Worm (Caenorhabditis elegans) whole organism, young adult: ENCODE results near the gene C09B8.4.

Source experiments
- B0035.1 ChIP-seq: sonication (generic microtip); optimal IDR thresholded peaks from 2 replicates; lab custom pipeline; 2016; ENCODE audit warnings: missing genetic modification characterization, mild to moderate bottlenecking, missing compliant biosample characterization, missing genotype, missing genetic modification reagents
- C06A6.2 ChIP-seq: fragments of 200-800 bp; sonication (Bioruptor generic); conservative IDR thresholded peaks from 2 replicates; pipeline ENCODE4 v1.3.6; 2022; ENCODE audit warnings: missing genetic modification characterization, missing compliant biosample characterization
- C17E4.6 ChIP-seq: fragments of 200-800 bp; sonication (Bioruptor generic); IDR thresholded peaks from 2 replicates; pipeline ENCODE4 v1.3.6; 2022; ENCODE audit warnings: missing genetic modification reagents, missing genetic modification characterization, missing compliant biosample characterization
- F10E7.11 ChIP-seq: sonication (generic microtip); optimal IDR thresholded peaks from 2 replicates; lab custom pipeline; 2017; ENCODE audit warnings: mild to moderate bottlenecking, missing genetic modification characterization, moderate library complexity, missing compliant biosample characterization
- F22D6.2 ChIP-seq: sonication (generic microtip); optimal IDR thresholded peaks from 2 replicates; lab custom pipeline; 2016; ENCODE audit warnings: mild to moderate bottlenecking, missing genetic modification characterization, missing compliant biosample characterization
- F39B2.1 ChIP-seq: fragments of 200-800 bp; sonication (Bioruptor generic); IDR thresholded peaks from 2 replicates; pipeline ENCODE4 v1.3.6; 2022; ENCODE audit warnings: missing genetic modification reagents, missing genetic modification characterization, missing compliant biosample characterization
- K12H6.12 ChIP-seq: fragments of 200-800 bp; sonication (Bioruptor generic); optimal IDR thresholded peaks from 2 replicates; lab custom pipeline; 2018; ENCODE audit warnings: mild to moderate bottlenecking, missing genetic modification characterization, missing compliant biosample characterization
- Y53F4B.3 ChIP-seq: fragments of 200-800 bp; sonication (Bioruptor generic); IDR thresholded peaks from 2 replicates; pipeline ENCODE4 v1.3.6; 2022; ENCODE audit warnings: missing genetic modification reagents, missing genetic modification characterization, missing compliant biosample characterization
- akir-1 ChIP-seq: fragments of 200-800 bp; sonication (Bioruptor generic); optimal IDR thresholded peaks from 2 replicates; lab custom pipeline; 2018; ENCODE audit warnings: mild to moderate bottlenecking, missing genetic modification characterization, moderate library complexity, missing compliant biosample characterization
- ama-1 ChIP-seq, 3 experiments: fragments of 150-350 bp in 1 of 3; sonication (generic microtip) in 2 of 3; optimal IDR thresholded peaks; 2 replicates each; lab custom pipeline; 2014 to 2018; ENCODE audit warnings: missing biosample characterization in 2 of 3, missing genetic modification characterization in 2 of 3, missing genetic modification reagents in 2 of 3
- atf-7 ChIP-seq: sonication (generic microtip); optimal IDR thresholded peaks from 2 replicates; lab custom pipeline; 2017; ENCODE audit warnings: mild to moderate bottlenecking, missing genetic modification characterization, missing compliant biosample characterization
- attf-5 ChIP-seq: fragments of 200-800 bp; sonication (Bioruptor generic); optimal IDR thresholded peaks from 2 replicates; lab custom pipeline; 2018; ENCODE audit warnings: mild to moderate bottlenecking, missing genetic modification characterization, missing compliant biosample characterization
- cebp-1 ChIP-seq, 2 experiments: fragments of 200-800 bp in 1 of 2; sonication (Bioruptor generic) in 1 of 2; sonication (generic microtip) in 1 of 2; IDR thresholded peaks in 1 of 2; optimal IDR thresholded peaks in 1 of 2; 2 replicates each; pipeline versions ENCODE4 v1.3.6 to Lab custom; 2017 to 2022; ENCODE audit warnings: missing compliant biosample characterization in 2 of 2, missing genetic modification characterization in 2 of 2, mild to moderate bottlenecking in 1 of 2, missing genetic modification reagents in 1 of 2, moderate library complexity in 1 of 2
- cebp-2 ChIP-seq: fragments of 200-800 bp; sonication (Bioruptor generic); IDR thresholded peaks from 2 replicates; pipeline ENCODE4 v1.3.6; 2022; ENCODE audit warnings: missing genetic modification characterization, missing compliant biosample characterization
- ceh-100 ChIP-seq: fragments of 200-800 bp; sonication (Bioruptor generic); IDR thresholded peaks from 2 replicates; pipeline ENCODE4 v1.3.6; 2022; ENCODE audit warnings: missing genetic modification reagents, missing genetic modification characterization, missing compliant biosample characterization
- ceh-79 ChIP-seq: sonication (generic microtip); optimal IDR thresholded peaks from 2 replicates; lab custom pipeline; 2017; ENCODE audit warnings: mild to moderate bottlenecking, missing genetic modification characterization, missing compliant biosample characterization
- dpl-1 ChIP-seq: fragments of 150-350 bp; optimal IDR thresholded peaks from 2 replicates; lab custom pipeline; 2014; ENCODE audit warnings: missing biosample characterization, missing genetic modification reagents, missing genetic modification characterization
- ekl-4 ChIP-seq: fragments of 200-800 bp; sonication (Bioruptor generic); IDR thresholded peaks from 2 replicates; pipeline ENCODE4 v1.3.6; 2022; ENCODE audit warnings: missing genetic modification reagents, missing genetic modification characterization, missing compliant biosample characterization
- fkh-3 ChIP-seq: sonication (generic microtip); optimal IDR thresholded peaks from 2 replicates; lab custom pipeline; 2016; ENCODE audit warnings: mild to moderate bottlenecking, missing genetic modification characterization, missing compliant biosample characterization
- hmg-1.2 ChIP-seq: fragments of 200-800 bp; sonication (Bioruptor generic); IDR thresholded peaks from 2 replicates; pipeline ENCODE4 v1.3.6; 2022; ENCODE audit warnings: missing genetic modification reagents, missing genetic modification characterization, missing compliant biosample characterization
- lag-1 ChIP-seq: fragments of 200-800 bp; sonication (Bioruptor generic); IDR thresholded peaks from 2 replicates; pipeline ENCODE4 v1.3.6; 2022; ENCODE audit warnings: missing genetic modification reagents, missing genetic modification characterization, missing compliant biosample characterization
- lin-26 ChIP-seq: fragments of 200-800 bp; sonication (Bioruptor generic); IDR thresholded peaks from 2 replicates; pipeline ENCODE4 v1.3.6; 2022; ENCODE audit warnings: missing genetic modification reagents, missing genetic modification characterization, missing compliant biosample characterization
- lin-40 ChIP-seq: sonication (generic microtip); optimal IDR thresholded peaks from 2 replicates; lab custom pipeline; 2016; ENCODE audit warnings: missing genetic modification characterization, mild to moderate bottlenecking, missing compliant biosample characterization, missing genotype, missing genetic modification reagents
- lir-1 ChIP-seq: fragments of 200-800 bp; sonication (Bioruptor generic); conservative IDR thresholded peaks from 2 replicates; pipeline ENCODE4 v1.3.6; 2022; ENCODE audit warnings: missing genetic modification reagents, missing genetic modification characterization, missing compliant biosample characterization
- madf-10 ChIP-seq: sonication (generic microtip); optimal IDR thresholded peaks from 2 replicates; lab custom pipeline; 2016; ENCODE audit warnings: mild to moderate bottlenecking, missing genetic modification characterization, missing compliant biosample characterization
- madf-6 ChIP-seq: fragments of 200-800 bp; sonication (Bioruptor generic); IDR thresholded peaks from 2 replicates; pipeline ENCODE4 v1.3.6; 2022; ENCODE audit warnings: missing genetic modification reagents, missing genetic modification characterization, missing compliant biosample characterization
- mes-4 ChIP-seq: sonication (generic microtip); optimal IDR thresholded peaks from 2 replicates; lab custom pipeline; 2016; ENCODE audit warnings: missing genotype, missing genetic modification characterization, missing compliant biosample characterization
- mxl-1 ChIP-seq: sonication (generic microtip); optimal IDR thresholded peaks from 2 replicates; lab custom pipeline; 2016; ENCODE audit warnings: missing genetic modification characterization, missing compliant biosample characterization
- nfyb-1 ChIP-seq: fragments of 200-800 bp; sonication (Bioruptor generic); IDR thresholded peaks from 2 replicates; pipeline ENCODE4 v1.3.6; 2022; ENCODE audit warnings: missing genetic modification reagents, missing genetic modification characterization, missing compliant biosample characterization
- pbrm-1 ChIP-seq: fragments of 200-800 bp; sonication (Bioruptor generic); IDR thresholded peaks from 2 replicates; pipeline ENCODE4 v1.3.6; 2022; ENCODE audit warnings: missing genetic modification reagents, missing genetic modification characterization, missing compliant biosample characterization
- repo-1 ChIP-seq: sonication (generic microtip); optimal IDR thresholded peaks from 2 replicates; lab custom pipeline; 2017; ENCODE audit warnings: mild to moderate bottlenecking, missing genetic modification characterization, missing compliant biosample characterization
- rpc-1 ChIP-seq, 2 experiments: fragments of 150-350 bp in 1 of 2; sonication (generic microtip) in 1 of 2; optimal IDR thresholded peaks; 2 replicates each; lab custom pipeline; 2014 to 2018; ENCODE audit warnings: missing biosample characterization in 1 of 2, missing genetic modification characterization in 1 of 2, missing genetic modification reagents in 1 of 2, missing genotype in 1 of 2
- snpc-1.1 ChIP-seq: sonication (generic microtip); optimal IDR thresholded peaks from 2 replicates; lab custom pipeline; 2017; ENCODE audit warnings: missing genetic modification characterization, mild to moderate bottlenecking, missing compliant biosample characterization, antibody characterized with exemption, moderate library complexity, missing genotype, missing genetic modification reagents; ENCODE audit not compliant: insufficient read depth
- snpc-1.3 ChIP-seq: sonication (generic microtip); optimal IDR thresholded peaks from 2 replicates; lab custom pipeline; 2017; ENCODE audit warnings: missing genetic modification characterization, mild to moderate bottlenecking, missing compliant biosample characterization, antibody characterized with exemption, moderate library complexity, missing genotype, missing genetic modification reagents; ENCODE audit not compliant: insufficient read depth
- snpc-3.4 ChIP-seq: sonication (generic microtip); optimal IDR thresholded peaks from 2 replicates; lab custom pipeline; 2017; ENCODE audit warnings: missing genetic modification characterization, mild to moderate bottlenecking, missing compliant biosample characterization, antibody characterized with exemption, moderate library complexity, missing genotype, missing genetic modification reagents
- snpc-4 ChIP-seq, 5 experiments: fragments of 150-350 bp in 1 of 5; sonication (generic microtip) in 4 of 5; optimal IDR thresholded peaks; 2 replicates each; lab custom pipeline; 2014 to 2018; ENCODE audit warnings: missing genetic modification characterization in 5 of 5, missing biosample characterization in 3 of 5, antibody characterized with exemption in 2 of 5, mild to moderate bottlenecking in 2 of 5, missing compliant biosample characterization in 2 of 5, missing genotype in 2 of 5, moderate library complexity in 2 of 5, missing genetic modification reagents in 1 of 5
- tlf-1 ChIP-seq: fragments of 200-800 bp; sonication (Bioruptor generic); optimal IDR thresholded peaks from 2 replicates; lab custom pipeline; 2018; ENCODE audit warnings: mild to moderate bottlenecking, missing genetic modification characterization, missing compliant biosample characterization
- zfh-2 ChIP-seq: fragments of 200-800 bp; sonication (Bioruptor generic); conservative IDR thresholded peaks from 2 replicates; pipeline ENCODE4 v1.3.6; 2022; ENCODE audit warnings: missing genetic modification reagents, missing genetic modification characterization, missing compliant biosample characterization
- ztf-25 ChIP-seq: fragments of 200-800 bp; sonication (Bioruptor generic); IDR thresholded peaks from 2 replicates; pipeline ENCODE4 v1.3.6; 2022; ENCODE audit warnings: missing genetic modification reagents, missing genetic modification characterization, missing compliant biosample characterization
- ztf-26 ChIP-seq: sonication (generic microtip); optimal IDR thresholded peaks from 2 replicates; lab custom pipeline; 2017; ENCODE audit warnings: missing genetic modification characterization, missing compliant biosample characterization
- ztf-3 ChIP-seq: fragments of 200-800 bp; sonication (Bioruptor generic); optimal IDR thresholded peaks from 2 replicates; lab custom pipeline; 2018; ENCODE audit warnings: mild to moderate bottlenecking, missing genetic modification characterization, missing compliant biosample characterization

The C09B8.4 gene

DNA sequence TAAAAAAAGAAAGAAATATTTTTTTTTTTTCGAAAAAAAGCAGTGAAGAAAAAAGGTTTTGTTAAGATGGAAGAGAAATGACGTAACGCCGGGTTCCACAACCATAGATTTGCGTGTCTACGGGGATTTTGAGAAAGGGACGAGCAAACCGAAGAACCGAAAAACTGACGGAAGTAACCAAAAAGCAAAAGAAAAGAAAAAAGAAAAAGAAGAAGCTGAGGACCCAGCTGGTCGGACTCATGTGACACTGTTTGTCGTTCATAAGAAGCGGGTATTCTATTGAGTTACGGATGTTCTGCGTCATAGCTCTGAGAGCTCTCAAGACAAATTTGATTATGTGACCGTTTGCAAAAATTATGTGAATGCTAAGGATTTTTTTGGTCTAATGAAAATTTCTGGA, 36.9 kb downstream of the C09B8.4 start:
- TF ChIP-seq cebp-1 (GFP tag; IDR thresholded peaks at IDR 0.05; lab: Robert Waterston, UW) (no peak), cebp-1 (tag; optimal IDR thresholded peaks at IDR 0.05; lab: Kevin White, UChicago) (peak; percentile 11), ama-1 (optimal IDR thresholded peaks at IDR 0.05; lab: Kevin White, UChicago) (no peak), ama-1 (GFP tag; optimal IDR thresholded peaks at IDR 0.05; lab: Kevin White, UChicago) (no peak), hmg-1.2 (0 out of 2 replicates have a peak, but pooled peaks have one; percentile 13), K12H6.12 (tag; lab: Kevin White, UChicago) (peak; percentile 59), lin-40 (tag; lab: Kevin White, UChicago) (peak; percentile 14), mes-4 (no peak), C17E4.6 (GFP tag; lab: Robert Waterston, UW) (no peak), atf-7 (tag; lab: Kevin White, UChicago) (peak; percentile 8), lag-1 (no peak), nfyb-1 (GFP tag; lab: Robert Waterston, UW) (no peak), lir-1 (GFP tag; lab: Robert Waterston, UW) (no peak), madf-6 (GFP tag; lab: Robert Waterston, UW) (no peak)

DNA sequence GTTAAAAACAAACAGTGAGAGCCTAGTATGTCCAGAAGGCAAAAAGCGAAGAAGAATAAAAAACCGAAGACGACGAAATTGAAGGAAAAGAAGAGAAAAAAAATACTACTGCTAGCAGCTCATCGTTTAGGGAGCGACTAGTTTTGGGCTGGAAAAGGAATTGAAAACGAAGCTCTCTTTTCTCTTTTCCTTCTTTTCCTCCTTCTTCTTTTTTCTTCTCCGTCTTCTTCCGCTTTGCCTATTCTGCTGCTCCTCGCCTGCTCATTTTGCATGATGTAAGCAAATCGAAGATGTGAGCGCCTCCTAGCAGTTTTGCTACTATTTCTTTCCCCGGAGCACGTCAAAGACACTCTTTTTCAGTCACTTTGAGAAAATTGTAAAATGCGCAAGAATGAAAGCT, 38.0 kb downstream of the C09B8.4 start:
- TF ChIP-seq dpl-1 (no peak), F10E7.11 (tag; lab: Kevin White, UChicago) (no peak), ztf-25 (GFP tag; lab: Robert Waterston, UW) (no peak), snpc-4 (GFP tag; optimal IDR thresholded peaks at IDR 0.05; lab: Kevin White, UChicago) (no peak), snpc-4 (tag; optimal IDR thresholded peaks at IDR 0.05; lab: Kevin White, UChicago) (no peak), akir-1 (GFP tag; lab: Kevin White, UChicago) (no peak), repo-1 (no peak), snpc-1.3 (no peak), ceh-100 (GFP tag; lab: Robert Waterston, UW) (no peak), ekl-4 (0 out of 2 replicates have a peak, but pooled peaks have one; percentile 39), cebp-2 (GFP tag; lab: Robert Waterston, UW) (no peak), lin-26 (GFP tag; lab: Robert Waterston, UW) (no peak), zfh-2 (0 out of 2 replicates have a peak, but pooled peaks have one; percentile 17), F22D6.2 (no peak)

DNA sequence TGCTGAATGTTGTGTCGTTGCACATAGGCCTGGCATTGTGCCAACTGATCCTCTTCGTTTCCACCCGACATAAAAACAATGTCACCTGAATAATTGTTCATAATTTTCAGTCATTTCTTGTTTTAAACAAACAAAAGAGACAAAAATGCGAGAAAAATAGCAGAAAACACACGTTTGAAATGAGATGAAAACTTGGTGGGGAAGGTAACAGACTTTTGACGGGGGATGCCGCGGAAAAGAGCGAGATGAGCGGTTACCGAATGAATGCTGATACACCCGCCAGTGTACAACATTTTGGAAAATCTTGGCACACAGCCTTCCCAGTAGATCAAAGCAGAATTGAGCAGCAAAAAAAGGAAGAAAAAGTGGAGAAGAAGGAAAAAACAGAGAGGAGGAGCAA, 42.0 kb downstream of the C09B8.4 start, which contains the start of gene kin-2:
Gene kin-2, minus strand, starts transcription at position 101 of the 400 bp plus-strand sequence.
- TF ChIP-seq mxl-1 (tag; lab: Kevin White, UChicago) (no peak), attf-5 (GFP tag; lab: Kevin White, UChicago) (no peak)

DNA sequence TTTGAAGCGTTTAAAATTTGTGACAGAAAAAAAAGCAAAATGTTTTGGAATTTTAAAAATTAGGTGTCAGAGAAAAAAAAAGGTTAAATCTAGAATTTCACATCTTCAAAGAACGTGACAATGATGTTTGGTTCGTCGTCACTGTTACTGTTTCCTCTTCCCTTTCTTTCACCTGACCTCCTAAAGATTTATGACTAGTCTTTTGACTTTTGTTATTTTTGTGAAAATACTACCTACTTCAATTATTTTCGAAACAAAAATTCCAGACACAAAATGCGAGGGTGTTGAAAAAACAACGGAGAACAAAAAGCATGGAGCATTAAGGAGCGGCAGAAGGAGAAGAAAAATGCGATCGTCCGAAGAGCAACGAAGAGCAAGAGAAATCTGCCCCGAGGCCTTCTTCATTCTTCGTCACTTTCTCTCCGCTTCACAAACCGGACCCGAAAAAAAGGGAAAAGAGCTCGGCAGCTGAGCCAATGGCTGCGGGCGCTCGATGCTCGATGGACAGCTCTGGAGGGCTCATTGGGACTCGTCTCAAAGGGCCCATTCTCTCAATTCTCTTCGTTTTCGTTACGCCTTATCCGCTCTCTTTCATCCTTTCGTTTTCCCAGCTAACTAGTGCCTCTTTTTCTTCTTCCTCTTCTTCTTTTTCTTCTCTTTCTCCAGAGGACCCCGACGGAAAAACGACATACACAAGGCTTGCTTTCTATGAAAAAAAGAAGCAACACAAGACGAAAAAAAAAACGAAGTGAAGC, 43.4 kb downstream of the C09B8.4 start:
- TF ChIP-seq ztf-26 (tag; lab: Kevin White, UChicago) (no peak), fkh-3 (tag; lab: Kevin White, UChicago) (no peak), madf-10 (tag; lab: Kevin White, UChicago) (no peak), B0035.1 (no peak), C06A6.2 (GFP tag; lab: Robert Waterston, UW) (no peak), ztf-3 (no peak), tlf-1 (GFP tag; lab: Kevin White, UChicago) (no peak), Y53F4B.3 (GFP tag; lab: Robert Waterston, UW) (no peak), rpc-1 (optimal IDR thresholded peaks at IDR 0.05; lab: Kevin White, UChicago) (no peak), rpc-1 (tag; optimal IDR thresholded peaks at IDR 0.05; lab: Kevin White, UChicago) (no peak), snpc-3.4 (no peak), pbrm-1 (GFP tag; lab: Robert Waterston, UW) (no peak), nfyb-1 (GFP tag; lab: Robert Waterston, UW) (0 out of 2 replicates have a peak, but pooled peaks have one; percentile 37), cebp-1 (GFP tag; IDR thresholded peaks at IDR 0.05; lab: Robert Waterston, UW) (no peak), cebp-1 (tag; optimal IDR thresholded peaks at IDR 0.05; lab: Kevin White, UChicago) (peak; percentile 26), ceh-79 (tag; lab: Kevin White, UChicago) (no peak), snpc-1.1 (tag; lab: Kevin White, UChicago) (no peak), cebp-2 (GFP tag; lab: Robert Waterston, UW) (no peak), F39B2.1 (GFP tag; lab: Robert Waterston, UW) (no peak)
